Fruit fly (Drosophila melanogaster) whole organism: Measurements from ENCODE around the gene CG11843.

ENCODE experiments used
- EcR ChIP-seq, 2 experiments: fragments of >200 bp; optimal IDR thresholded peaks; 2 replicates each; lab custom pipeline; 2017; ENCODE audit warnings: missing biosample characterization in 2 of 2, missing genetic modification characterization in 2 of 2, missing genetic modification reagents in 2 of 2
- psq ChIP-seq: fragments of >200 bp; optimal IDR thresholded peaks from 2 replicates; lab custom pipeline; 2017
- usp ChIP-seq: fragments of >200 bp; optimal IDR thresholded peaks from 2 replicates; lab custom pipeline; 2017; ENCODE audit warnings: missing biosample characterization, missing genetic modification characterization, mixed read lengths

dm6 chr3R:29059385-29059784 is 5.2 kb downstream of the CG11843 start:
- TF ChIP-seq psq (lab: Kevin White, UChicago) (no peak), EcR (GFP tag; optimal IDR thresholded peaks at IDR 0.05; lab: Kevin White, UChicago) (no peak), usp (no peak)
